Worm (Caenorhabditis elegans) whole organism, L3 larva: ENCODE data around the gene ZK354.2.

Experiments used
- R02D3.7 ChIP-seq: fragments of 150-350 bp; optimal IDR thresholded peaks from 2 replicates; lab custom pipeline; 2014; ENCODE audit warnings: missing biosample characterization, missing genetic modification characterization
- aly-2 ChIP-seq: fragments of 150-350 bp; optimal IDR thresholded peaks from 2 replicates; lab custom pipeline; 2014; ENCODE audit warnings: missing biosample characterization, missing genetic modification characterization
- fkh-10 ChIP-seq: sonication (generic microtip); optimal IDR thresholded peaks from 2 replicates; lab custom pipeline; 2017; ENCODE audit warnings: missing biosample characterization, missing genetic modification reagents, missing genetic modification characterization
- fos-1 ChIP-seq: fragments of 150-350 bp; optimal IDR thresholded peaks from 2 replicates; lab custom pipeline; 2014; ENCODE audit warnings: missing biosample characterization, missing genetic modification characterization
- nhr-11 ChIP-seq: fragments of 150-350 bp; optimal IDR thresholded peaks from 2 replicates; lab custom pipeline; 2014; ENCODE audit warnings: missing biosample characterization, missing genetic modification characterization
- nhr-237 ChIP-seq: fragments of 150-350 bp; optimal IDR thresholded peaks from 2 replicates; lab custom pipeline; 2014; ENCODE audit warnings: missing biosample characterization, missing genetic modification characterization
- nhr-28 ChIP-seq: fragments of 150-350 bp; optimal IDR thresholded peaks from 2 replicates; lab custom pipeline; 2014; ENCODE audit warnings: missing biosample characterization, missing genetic modification characterization
- pha-4 ChIP-seq: fragments of 150-350 bp; optimal IDR thresholded peaks from 2 replicates; lab custom pipeline; 2014; ENCODE audit warnings: missing biosample characterization, missing genetic modification reagents, missing genetic modification characterization
- pqm-1 ChIP-seq: fragments of 150-350 bp; optimal IDR thresholded peaks from 2 replicates; lab custom pipeline; 2017; ENCODE audit warnings: missing biosample characterization, missing genetic modification characterization, inconsistent platforms
- sea-2 ChIP-seq: fragments of 150-350 bp; sonication (generic microtip); optimal IDR thresholded peaks from 4 replicates; lab custom pipeline; 2014; ENCODE audit warnings: missing biosample characterization, missing genetic modification reagents, missing genetic modification characterization
- unc-39 ChIP-seq: sonication (generic microtip); optimal IDR thresholded peaks from 4 replicates; lab custom pipeline; 2017; ENCODE audit warnings: missing biosample characterization, missing genetic modification characterization
- zag-1 ChIP-seq: fragments of 150-350 bp; optimal IDR thresholded peaks from 2 replicates; lab custom pipeline; 2014; ENCODE audit warnings: missing biosample characterization, missing genetic modification characterization
- ztf-11 ChIP-seq: fragments of 150-350 bp; optimal IDR thresholded peaks from 2 replicates; lab custom pipeline; 2014; ENCODE audit warnings: missing biosample characterization, missing genetic modification characterization
- ztf-4 ChIP-seq: fragments of 150-350 bp; optimal IDR thresholded peaks from 2 replicates; lab custom pipeline; 2014; ENCODE audit warnings: missing biosample characterization, missing genetic modification characterization

- no peak for TF ChIP-seq R02D3.7
- no peak for TF ChIP-seq aly-2
- no peak for TF ChIP-seq unc-39 (tag; lab: Kevin White, UChicago)
- TF ChIP-seq pha-4 (tag; lab: Kevin White, UChicago), result no peak
- TF ChIP-seq ztf-11 (tag; lab: Kevin White, UChicago), result no peak
- TF ChIP-seq zag-1, result no peak
- no peak for TF ChIP-seq fos-1 (tag; lab: Kevin White, UChicago)
- TF ChIP-seq fkh-10 (GFP tag; lab: Kevin White, UChicago), result no peak
- TF ChIP-seq nhr-237, result no peak
- no peak for TF ChIP-seq ztf-4 (tag; lab: Kevin White, UChicago)
- no peak for TF ChIP-seq pqm-1 (tag; lab: Kevin White, UChicago)
- TF ChIP-seq nhr-11 (tag; lab: Kevin White, UChicago), result no peak
- TF ChIP-seq nhr-28 (tag; lab: Kevin White, UChicago), result no peak
- TF ChIP-seq sea-2 (GFP tag; lab: Kevin White, UChicago), result no peak
Observed at ce11 chrIV:5354564-5354963, 41.4 kb downstream of the ZK354.2 start.
